Fruit fly (Drosophila melanogaster) S2 (cell line): Measurements from ENCODE around the gene Lcp65Ag3.
"Not testable (repeated sequence)": the region's sequence is repeated elsewhere in the genome, so short reads cannot be mapped to it uniquely, and the experiment has no call there.

Source experiments
- CG8478 ChIP-seq: fragments of >200 bp; optimal IDR thresholded peaks from 2 replicates; lab custom pipeline; 2018
- CTCF ChIP-seq, 2 experiments: fragments of >200 bp; optimal IDR thresholded peaks; 2 replicates each; lab custom pipeline; 2018

Lcp65Ag3 gene

DNA sequence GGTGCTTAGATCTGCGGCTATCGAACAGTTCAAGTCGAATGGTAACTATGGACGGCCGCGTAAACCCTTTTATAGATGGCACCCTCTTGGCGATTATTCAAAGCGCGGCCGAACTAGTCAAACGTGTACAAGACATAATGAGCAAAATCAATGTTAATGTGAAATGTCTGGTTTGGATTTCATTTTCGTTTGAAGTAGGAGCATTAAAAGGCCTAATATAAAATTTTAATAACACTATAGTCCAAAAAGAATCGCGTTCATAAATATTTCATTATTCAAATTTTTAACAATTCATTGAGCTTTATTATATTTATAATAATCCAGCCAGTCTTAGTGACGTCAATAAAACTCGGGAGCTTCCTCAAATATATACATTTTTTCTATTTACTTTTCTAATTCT lies at the start of gene Lcp65Ag3:
TSS of gene Lcp65Ag3 (minus strand) at position 46 of the 400 bp plus-strand sequence.
- TF ChIP-seq CG8478 (lab: Kevin White, UChicago): no peak

DNA sequence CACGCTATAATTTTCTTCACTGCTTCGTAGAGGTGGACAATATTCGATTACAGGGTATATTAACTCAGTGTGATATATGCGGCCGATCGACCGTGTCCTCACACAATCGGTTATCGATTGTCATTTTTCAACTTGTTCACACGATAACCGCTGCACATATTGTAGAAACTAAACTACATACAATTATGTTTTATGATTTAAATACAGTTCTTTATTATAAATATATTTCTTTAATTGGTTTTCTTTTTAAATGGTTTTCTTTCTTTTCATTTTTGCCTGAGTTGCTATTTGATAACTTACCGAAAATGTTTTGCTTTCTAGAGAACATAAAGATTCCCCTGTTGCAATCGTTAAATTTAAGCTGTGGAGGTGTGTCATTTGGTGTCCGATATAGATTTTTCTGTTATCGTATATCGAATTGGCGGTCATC lies 43.1 kb upstream of the Lcp65Ag3 start, which contains the start of the genes fmt and CG7376:
TSS of gene fmt (minus strand) at position 55 of the 430 bp plus-strand sequence.
TSS of gene CG7376 (plus strand) at position 423 of the 430 bp plus-strand sequence.
- TF ChIP-seq CTCF (optimal IDR thresholded peaks at IDR 0.05; lab: Kevin White, UChicago) (no peak), CG8478 (lab: Kevin White, UChicago) (no peak)

DNA sequence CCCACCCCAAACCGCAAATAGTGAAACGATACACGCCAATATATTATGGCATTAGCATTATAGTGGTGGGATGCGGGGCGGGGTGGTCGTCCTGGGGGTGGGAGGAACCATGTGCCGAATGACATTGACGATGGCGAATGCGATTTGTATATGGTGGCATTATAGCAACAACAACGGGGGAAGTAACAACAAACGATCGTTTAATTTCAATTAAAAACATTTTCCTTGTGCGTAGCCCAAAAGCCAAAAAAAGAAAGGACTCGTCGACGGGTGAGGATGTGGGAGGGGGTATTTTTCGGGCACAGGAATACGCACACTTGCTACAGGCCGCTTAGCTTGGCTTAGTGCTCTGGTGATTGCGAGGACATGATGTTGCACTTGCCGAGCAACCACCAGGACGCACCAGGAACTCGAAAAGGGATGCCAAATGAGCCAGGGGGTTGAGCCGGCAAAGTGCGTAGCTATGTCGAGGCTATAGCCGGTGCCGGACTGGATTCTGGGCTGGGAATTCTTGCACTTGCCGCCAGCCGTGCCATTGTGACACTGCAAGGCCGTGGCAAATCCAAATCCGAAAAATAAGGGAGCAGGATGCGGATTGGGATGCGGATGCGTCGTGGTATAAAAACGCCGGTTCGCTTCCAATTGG lies 31.8 kb upstream of the Lcp65Ag3 start, which contains the start of gene Prdm13:
TSS of gene Prdm13 (plus strand) at position 645 of the 646 bp plus-strand sequence.
- TF ChIP-seq CG8478 (lab: Kevin White, UChicago) (no peak), CTCF (optimal IDR thresholded peaks at IDR 0.05; lab: Kevin White, UChicago) (no peak)

DNA sequence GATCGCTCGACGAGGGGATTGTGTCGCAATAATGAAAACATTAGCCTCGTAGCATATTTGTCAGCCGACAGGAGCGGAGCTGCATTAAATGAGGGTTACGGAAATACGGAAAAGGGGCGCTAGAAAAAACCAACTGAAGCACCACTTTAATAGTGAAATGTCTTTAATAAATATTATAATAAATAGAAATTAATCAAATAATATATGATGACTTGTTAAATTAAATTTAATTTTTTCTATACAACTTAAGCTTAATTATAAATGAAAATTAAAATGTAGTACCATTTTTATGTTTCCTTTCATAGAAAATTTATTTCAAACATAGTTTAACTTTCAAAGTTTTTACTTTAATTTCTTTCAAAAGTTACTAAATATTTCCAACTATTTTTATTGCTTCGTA lies 31.2 kb upstream of the Lcp65Ag3 start:
- no peak for TF ChIP-seq CG8478 (lab: Kevin White, UChicago)
- no peak for TF ChIP-seq CTCF (optimal IDR thresholded peaks at IDR 0.05; lab: Kevin White, UChicago)

DNA sequence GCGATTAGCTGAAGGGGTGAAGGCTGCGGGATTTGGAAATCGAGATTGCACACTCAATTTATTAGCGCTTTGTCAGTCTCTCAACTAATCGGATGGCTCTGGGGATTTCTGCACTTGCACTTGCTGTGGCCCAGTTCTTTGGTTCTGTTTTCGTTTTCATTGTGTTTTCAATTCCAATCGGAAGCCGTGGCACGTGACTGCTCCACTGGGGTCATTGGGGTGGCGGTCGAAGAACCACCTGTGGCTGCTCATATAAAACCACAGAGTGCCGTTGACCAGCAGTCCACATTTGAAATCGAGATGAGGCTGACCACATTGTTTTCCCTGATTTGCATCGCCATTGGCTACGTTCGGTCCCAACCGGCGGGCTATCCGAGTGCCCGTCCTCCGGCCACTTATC lies 29.7 kb upstream of the Lcp65Ag3 start, which contains the start of gene Cpr65Az:
TSS of gene Cpr65Az (plus strand) at position 301 of the 400 bp plus-strand sequence.
- no peak for TF ChIP-seq CG8478 (lab: Kevin White, UChicago)
- no peak for TF ChIP-seq CTCF (optimal IDR thresholded peaks at IDR 0.05; lab: Kevin White, UChicago)

DNA sequence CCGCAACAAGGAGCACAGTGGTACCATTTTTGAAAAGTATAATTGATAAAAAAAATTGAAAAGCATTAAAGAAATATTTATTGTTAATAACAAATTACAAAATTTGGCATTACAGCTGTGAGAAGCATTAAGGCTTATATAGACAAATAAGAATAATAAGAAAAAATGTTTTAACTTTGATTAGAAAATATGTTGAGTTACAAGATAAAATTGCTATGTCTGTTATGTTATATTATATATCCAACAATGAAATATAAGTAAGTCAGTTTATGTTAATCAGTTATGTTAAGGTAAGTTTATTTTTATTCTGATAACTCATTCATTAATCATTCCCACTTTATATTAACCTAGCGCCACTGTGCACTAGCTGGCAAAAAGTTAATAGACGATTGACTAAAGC lies 29.1 kb upstream of the Lcp65Ag3 start:
- TF ChIP-seq CTCF (optimal IDR thresholded peaks at IDR 0.05; lab: Kevin White, UChicago): no peak
- no peak for TF ChIP-seq CG8478 (lab: Kevin White, UChicago)

DNA sequence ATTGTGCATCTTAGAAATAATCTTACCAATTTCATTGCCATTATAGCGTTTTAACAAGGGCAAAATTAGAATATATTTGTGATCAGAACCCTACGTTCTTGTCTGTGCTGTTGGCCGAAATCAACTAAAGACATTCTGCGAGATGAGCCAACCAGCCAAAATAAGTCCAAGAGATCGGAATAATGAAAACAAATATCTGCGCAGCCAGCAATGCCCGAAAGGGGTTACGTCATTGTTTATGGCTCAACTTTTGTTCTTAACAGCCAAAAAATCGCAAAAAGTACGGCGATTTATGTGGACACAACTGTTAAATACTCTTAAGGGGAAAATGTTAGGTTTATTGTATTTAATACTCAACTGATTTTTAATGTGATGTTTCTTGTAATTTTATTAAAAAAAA lies 27.7 kb upstream of the Lcp65Ag3 start, which contains the start of gene Cpr65Ay:
TSS of gene Cpr65Ay (minus strand) at position 101 of the 400 bp plus-strand sequence.
- TF ChIP-seq CG8478 (lab: Kevin White, UChicago) (no peak), CTCF (optimal IDR thresholded peaks at IDR 0.05; lab: Kevin White, UChicago) (no peak)

DNA sequence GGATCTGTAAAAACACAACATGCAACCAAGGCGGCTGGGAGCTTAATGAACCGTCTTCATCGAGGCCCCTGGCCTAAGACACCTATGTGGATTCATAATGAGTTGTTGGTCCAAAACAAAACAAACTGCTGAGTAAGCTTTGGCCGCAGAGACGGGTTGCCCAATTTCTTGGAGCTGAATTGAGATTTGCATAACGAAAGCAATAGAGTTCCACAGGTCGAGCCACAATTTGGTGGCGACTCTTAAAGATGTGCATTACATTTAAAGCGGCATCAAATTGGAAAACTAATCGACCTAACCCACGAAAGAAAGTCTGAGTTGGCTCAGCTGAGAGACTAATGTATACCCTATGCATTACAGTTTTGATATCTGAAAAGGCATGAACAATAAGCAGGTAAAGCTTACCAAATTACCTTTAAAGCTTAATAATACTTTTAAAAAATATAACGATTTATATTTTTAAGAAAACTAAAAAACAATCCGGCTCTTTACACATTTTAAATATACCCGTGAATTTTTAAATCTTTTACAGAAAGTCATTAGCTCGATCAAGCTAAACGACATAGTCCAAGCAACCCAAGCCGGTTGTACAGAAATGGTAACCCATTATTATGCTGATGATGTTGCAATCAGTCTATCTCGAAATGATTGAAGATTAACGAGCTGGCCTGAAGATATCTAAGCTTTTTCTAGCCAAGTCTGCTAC lies 26.7 kb upstream of the Lcp65Ag3 start, which contains the start of gene CG13297:
TSS of gene CG13297 (minus strand) at position 51 of the 706 bp plus-strand sequence.
- TF ChIP-seq CTCF (optimal IDR thresholded peaks at IDR 0.05; lab: Kevin White, UChicago) (no peak), CG8478 (lab: Kevin White, UChicago) (no peak)

DNA sequence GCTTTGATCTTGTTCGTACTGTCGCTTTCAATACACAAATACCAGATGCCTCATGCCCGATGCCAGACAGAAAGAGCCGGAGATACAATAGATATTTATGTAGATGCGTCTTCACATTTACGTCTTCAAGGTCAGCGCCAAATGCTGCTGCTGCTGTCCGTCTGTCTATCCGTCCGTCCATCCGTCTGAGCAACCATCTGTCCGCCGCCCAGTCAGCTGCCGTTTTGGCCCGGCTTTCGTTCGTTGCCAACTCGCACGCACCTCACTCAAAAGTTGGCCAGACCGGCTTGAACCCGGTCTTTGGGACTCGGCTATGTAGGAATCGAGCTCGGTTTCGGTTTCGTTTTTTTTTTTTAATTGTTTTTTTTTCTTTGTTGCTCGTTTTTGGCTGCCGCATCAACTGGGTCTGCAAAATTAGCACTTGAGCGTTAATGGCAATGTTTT lies 24.2 kb upstream of the Lcp65Ag3 start:
- TF ChIP-seq CTCF (optimal IDR thresholded peaks at IDR 0.05; lab: Kevin White, UChicago) (no peak), CG8478 (lab: Kevin White, UChicago) (no peak)

DNA sequence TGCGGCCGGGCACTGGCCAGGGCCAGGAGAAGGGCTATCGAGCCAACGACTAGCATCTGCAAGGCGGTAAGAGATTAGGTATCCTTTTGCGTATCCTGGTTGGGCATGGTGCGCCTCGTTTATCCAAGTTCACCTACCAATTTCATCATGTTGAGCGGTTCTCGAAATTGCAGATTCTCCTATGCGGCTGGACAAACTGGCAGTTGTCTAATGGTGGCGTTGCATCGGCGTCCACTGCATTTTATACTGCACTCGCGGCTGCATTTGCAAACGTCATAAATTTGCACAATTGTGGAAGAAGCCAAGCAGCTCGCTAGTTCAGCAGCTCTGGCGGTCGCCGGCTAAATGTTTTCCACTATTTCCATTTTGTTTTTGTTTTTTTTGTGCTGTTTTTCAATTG lies 21.7 kb upstream of the Lcp65Ag3 start, which contains the start of gene Acp65Aa:
TSS of gene Acp65Aa (minus strand) at position 215 of the 400 bp plus-strand sequence.
- no peak for TF ChIP-seq CG8478 (lab: Kevin White, UChicago)
- no peak for TF ChIP-seq CTCF (optimal IDR thresholded peaks at IDR 0.05; lab: Kevin White, UChicago)

DNA sequence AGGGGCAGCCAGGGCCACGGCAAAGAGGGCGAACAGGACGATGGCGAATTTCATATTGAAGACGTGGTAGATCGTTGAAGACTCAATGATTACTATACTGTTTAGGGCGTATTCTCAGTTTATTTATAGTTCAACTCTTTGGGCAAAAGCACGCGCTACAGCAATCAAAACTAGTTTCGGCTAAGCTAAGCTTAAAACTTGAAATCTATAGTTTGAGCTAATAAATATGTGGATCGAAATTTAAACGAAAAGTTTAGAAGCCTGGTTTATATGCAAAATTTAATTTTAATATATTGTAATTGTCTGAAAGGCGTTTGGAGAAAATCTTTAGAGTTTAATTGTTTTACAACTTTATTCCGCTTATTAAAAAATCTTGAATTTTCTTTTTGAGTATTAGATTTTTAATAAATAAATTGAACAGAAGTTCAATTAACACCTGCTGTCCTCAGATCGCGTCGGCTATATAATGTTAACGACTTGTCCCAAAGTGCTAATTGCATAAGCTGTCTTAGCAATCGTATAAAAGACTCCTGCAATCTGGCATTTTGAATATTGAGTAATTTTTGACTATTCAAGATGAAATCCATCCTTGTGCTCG lies 20.1 kb upstream of the Lcp65Ag3 start, which contains the start of the genes Cpr65Ax2 and Lcp65Aa:
TSS of gene Cpr65Ax2 (minus strand) at position 101 of the 598 bp plus-strand sequence.
TSS of gene Lcp65Aa (plus strand) at position 548 of the 598 bp plus-strand sequence.
- TF ChIP-seq CG8478 (lab: Kevin White, UChicago); CTCF (optimal IDR thresholded peaks at IDR 0.05; lab: Kevin White, UChicago): not testable (repeated sequence)

DNA sequence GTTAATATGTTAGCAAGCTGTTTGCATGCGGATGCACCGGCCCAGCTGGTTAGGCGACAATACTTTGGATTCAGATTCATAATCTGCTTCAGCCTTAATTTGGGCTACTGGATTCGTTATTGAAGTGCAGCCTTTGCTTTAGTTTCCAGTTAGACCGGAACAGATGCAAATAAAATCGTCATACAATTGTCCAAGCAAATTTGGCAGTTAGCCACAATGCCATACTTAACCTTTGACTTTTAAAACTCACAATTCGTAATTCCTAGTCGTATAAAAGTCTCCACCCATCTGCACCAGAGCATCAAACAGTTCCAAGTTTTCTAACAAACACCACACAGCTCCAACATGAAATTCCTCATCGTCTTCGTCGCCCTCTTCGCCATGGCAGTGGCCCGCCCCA lies 18.5 kb upstream of the Lcp65Ag3 start, which contains the start of gene Lcp65Ab1:
TSS of gene Lcp65Ab1 (plus strand) at position 301 of the 400 bp plus-strand sequence.
- TF ChIP-seq CTCF (optimal IDR thresholded peaks at IDR 0.05; lab: Kevin White, UChicago); CG8478 (lab: Kevin White, UChicago): not testable (repeated sequence)

DNA sequence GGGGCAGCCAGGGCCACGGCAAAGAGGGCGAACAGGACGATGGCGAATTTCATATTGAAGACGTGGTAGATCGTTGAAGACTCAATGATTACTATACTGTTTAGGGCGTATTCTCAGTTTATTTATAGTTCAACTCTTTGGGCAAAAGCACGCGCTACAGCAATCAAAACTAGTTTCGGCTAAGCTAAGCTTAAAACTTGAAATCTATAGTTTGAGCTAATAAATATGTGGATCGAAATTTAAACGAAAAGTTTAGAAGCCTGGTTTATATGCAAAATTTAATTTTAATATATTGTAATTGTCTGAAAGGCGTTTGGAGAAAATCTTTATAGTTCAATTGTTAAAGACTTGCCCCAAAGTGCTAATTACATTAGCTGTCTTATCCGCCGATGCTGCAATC lies 17.1 kb upstream of the Lcp65Ag3 start, which contains the start of gene Cpr65Ax1:
TSS of gene Cpr65Ax1 (minus strand) at position 101 of the 400 bp plus-strand sequence.
- not testable (repeated sequence) for TF ChIP-seq CG8478 (lab: Kevin White, UChicago); CTCF (optimal IDR thresholded peaks at IDR 0.05; lab: Kevin White, UChicago)

DNA sequence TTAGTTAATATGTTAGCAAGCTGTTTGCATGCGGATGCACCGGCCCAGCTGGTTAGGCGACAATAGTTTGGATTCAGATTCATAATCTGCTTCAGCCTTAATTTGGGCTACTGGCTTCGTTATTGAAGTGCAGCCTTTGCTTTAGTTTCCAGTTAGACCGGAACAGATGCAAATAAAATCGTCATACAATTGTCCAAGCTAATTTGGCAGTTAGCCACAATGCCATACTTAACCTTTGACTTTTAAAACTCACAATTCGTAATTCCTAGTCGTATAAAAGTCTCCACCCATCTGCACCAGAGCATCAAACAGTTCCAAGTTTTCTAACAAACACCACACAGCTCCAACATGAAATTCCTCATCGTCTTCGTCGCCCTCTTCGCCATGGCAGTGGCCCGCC lies 15.6 kb upstream of the Lcp65Ag3 start, which contains the start of gene Lcp65Ab2:
TSS of gene Lcp65Ab2 (plus strand) at position 301 of the 400 bp plus-strand sequence.
- TF ChIP-seq CG8478 (lab: Kevin White, UChicago); CTCF (optimal IDR thresholded peaks at IDR 0.05; lab: Kevin White, UChicago): not testable (repeated sequence)
